Worm (Caenorhabditis elegans): Measurements from ENCODE around the gene mmab-1.

The mmab-1 gene

ce11 chrIII:4951210-4951609, 29.3 kb upstream of the mmab-1 start:
- TF ChIP-seq dpl-1 (GFP tag; optimal IDR thresholded peaks at IDR 0.05) (no peak), ceh-8 (GFP tag; optimal IDR thresholded peaks at IDR 0.05) (no peak), mdl-1 (tag; optimal IDR thresholded peaks at IDR 0.05) (no peak), ztf-4 (tag; optimal IDR thresholded peaks at IDR 0.05) (no peak), C04F5.9 (tag; optimal IDR thresholded peaks at IDR 0.05) (no peak), pqm-1 (tag; optimal IDR thresholded peaks at IDR 0.05) (no peak), grh-1 (GFP tag; IDR thresholded peaks at IDR 0.05) (no peak), nhr-237 (tag; optimal IDR thresholded peaks at IDR 0.05) (no peak)

- TF ChIP-seq ztf-4 (tag; optimal IDR thresholded peaks at IDR 0.05) (no peak), nhr-20 (tag; optimal IDR thresholded peaks at IDR 0.05) (peak; percentile 27), lin-39 (tag; optimal IDR thresholded peaks at IDR 0.05) (no peak), F16B12.6 (tag; optimal IDR thresholded peaks at IDR 0.05) (no peak), pag-3 (tag; optimal IDR thresholded peaks at IDR 0.05; ENCODE audit: borderline replicate concordance, insufficient read depth) (no peak), sup-37 (GFP tag; optimal IDR thresholded peaks at IDR 0.05) (no peak), nhr-11 (tag; optimal IDR thresholded peaks at IDR 0.05) (no peak), egl-13 (tag; optimal IDR thresholded peaks at IDR 0.05) (no peak), snpc-4 (tag; optimal IDR thresholded peaks at IDR 0.05) (peak; percentile 15), unc-130 (tag; optimal IDR thresholded peaks at IDR 0.05) (no peak), fkh-4 (tag; optimal IDR thresholded peaks at IDR 0.05; ENCODE audit: borderline replicate concordance) (no peak), tbx-2 (tag; optimal IDR thresholded peaks at IDR 0.05) (peak; percentile 32), unc-98 (GFP tag; IDR thresholded peaks at IDR 0.05) (no peak), ceh-8 (GFP tag; optimal IDR thresholded peaks at IDR 0.05) (no peak), pqm-1 (tag; optimal IDR thresholded peaks at IDR 0.05) (no peak), C34B4.2 (tag; optimal IDR thresholded peaks at IDR 0.05) (no peak), blmp-1 (tag; optimal IDR thresholded peaks at IDR 0.05) (no peak), nhr-237 (tag; optimal IDR thresholded peaks at IDR 0.05) (no peak), mab-9 (GFP tag; IDR thresholded peaks at IDR 0.05) (no peak), lir-3 (tag; optimal IDR thresholded peaks at IDR 0.05; ENCODE audit: poor library complexity) (no peak), lin-13 (GFP tag; optimal IDR thresholded peaks at IDR 0.05) (no peak), C16A3.4 (tag; optimal IDR thresholded peaks at IDR 0.05) (no peak), skn-1 (tag; optimal IDR thresholded peaks at IDR 0.05) (no peak), vab-15 (tag; optimal IDR thresholded peaks at IDR 0.05) (no peak), ceh-82 (tag; optimal IDR thresholded peaks at IDR 0.05) (peak in 2 of 3 experiments; percentile 22 to 47), hpl-2 (GFP tag; optimal IDR thresholded peaks at IDR 0.05) (no peak), nhr-12 (tag; optimal IDR thresholded peaks at IDR 0.05) (no peak), lin-15B (tag; optimal IDR thresholded peaks at IDR 0.05) (no peak), jun-1 (tag; optimal IDR thresholded peaks at IDR 0.05) (no peak), elt-3 (tag; optimal IDR thresholded peaks at IDR 0.05) (no peak), nhr-28 (tag; optimal IDR thresholded peaks at IDR 0.05) (no peak), snu-23 (GFP tag; optimal IDR thresholded peaks at IDR 0.05) (peak; percentile 57), efl-3 (GFP tag; optimal IDR thresholded peaks at IDR 0.05) (no peak), nhr-85 (tag) (no peak), ces-1 (GFP tag; optimal IDR thresholded peaks at IDR 0.05) (no peak), fos-1 (tag; optimal IDR thresholded peaks at IDR 0.05) (no peak), hlh-4 (tag; optimal IDR thresholded peaks at IDR 0.05) (no peak), grh-1 (GFP tag; IDR thresholded peaks at IDR 0.05) (no peak), hlh-17 (GFP tag; optimal IDR thresholded peaks at IDR 0.05; ENCODE audit: borderline replicate concordance) (no peak), sox-4 (tag; optimal IDR thresholded peaks at IDR 0.05) (no peak), nhr-90 (tag; optimal IDR thresholded peaks at IDR 0.05; ENCODE audit: poor library complexity) (no peak), dsc-1 (tag; optimal IDR thresholded peaks at IDR 0.05) (no peak), lin-35 (GFP tag; optimal IDR thresholded peaks at IDR 0.05) (peak; percentile 36 to 56), dpl-1 (GFP tag; optimal IDR thresholded peaks at IDR 0.05) (peak; percentile 5 to 34 (median 31)), ztf-11 (tag; optimal IDR thresholded peaks at IDR 0.05) (no peak), ama-1 (optimal IDR thresholded peaks at IDR 0.05) (no peak), ceh-88 (GFP tag; IDR thresholded peaks at IDR 0.05) (no peak), Y116A8C.19 (tag; optimal IDR thresholded peaks at IDR 0.05; ENCODE audit: borderline replicate concordance) (no peak), pax-3 (tag; optimal IDR thresholded peaks at IDR 0.05) (no peak)
These were observed 28.4 kb upstream of the mmab-1 start for ce11 chrIII:4950345-4950744.

Data from whole organism, L1 larva.